Worm (Caenorhabditis elegans) whole organism, early embryonic: ENCODE results near the gene lntl-1.

ENCODE experiments used
- F13C5.2 ChIP-seq: sonication (generic microtip); optimal IDR thresholded peaks from 2 replicates; lab custom pipeline; 2017; ENCODE audit warnings: mild to moderate bottlenecking, missing genetic modification characterization, inconsistent platforms, missing compliant biosample characterization
- aly-1 ChIP-seq: sonication (generic microtip); optimal IDR thresholded peaks from 2 replicates; lab custom pipeline; 2016; ENCODE audit warnings: missing genetic modification characterization, missing compliant biosample characterization
- ama-1 ChIP-seq: fragments of 150-350 bp; optimal IDR thresholded peaks from 2 replicates; lab custom pipeline; 2014
- ceh-13 ChIP-seq: fragments of 200-800 bp; sonication (Bioruptor generic); optimal IDR thresholded peaks from 2 replicates; lab custom pipeline; 2018; ENCODE audit warnings: mild to moderate bottlenecking, missing genetic modification characterization, missing compliant biosample characterization
- ceh-36 ChIP-seq: sonication (generic microtip); optimal IDR thresholded peaks from 2 replicates; lab custom pipeline; 2016; ENCODE audit warnings: missing genetic modification characterization, inconsistent platforms, missing compliant biosample characterization
- flt-1 ChIP-seq: fragments of 200-800 bp; sonication (Bioruptor generic); IDR thresholded peaks from 2 replicates; pipeline ENCODE4 v1.3.6; 2022; ENCODE audit warnings: missing genetic modification characterization, missing compliant biosample characterization
- hmg-4 ChIP-seq: fragments of 200-800 bp; sonication (Bioruptor generic); optimal IDR thresholded peaks from 2 replicates; lab custom pipeline; 2018; ENCODE audit warnings: mild to moderate bottlenecking, missing genetic modification characterization, missing compliant biosample characterization
- pes-1 ChIP-seq: fragments of 200-800 bp; sonication (Bioruptor generic); IDR thresholded peaks from 2 replicates; pipeline ENCODE4 v1.3.6; 2022; ENCODE audit warnings: missing genetic modification reagents, missing genetic modification characterization, missing compliant biosample characterization
- scrt-1 ChIP-seq: fragments of 200-800 bp; sonication (Bioruptor generic); IDR thresholded peaks from 2 replicates; pipeline ENCODE4 v1.3.6; 2022; ENCODE audit warnings: missing genetic modification characterization, missing compliant biosample characterization
- sea-1 ChIP-seq: fragments of 200-800 bp; sonication (Bioruptor generic); conservative IDR thresholded peaks from 2 replicates; pipeline ENCODE4 v1.3.6; 2022; ENCODE audit warnings: missing genetic modification characterization, missing compliant biosample characterization
- tbx-37 ChIP-seq: fragments of 200-800 bp; sonication (Bioruptor generic); conservative IDR thresholded peaks from 2 replicates; pipeline ENCODE4 v1.3.6; 2022; ENCODE audit warnings: missing genetic modification reagents, missing genetic modification characterization, missing compliant biosample characterization

ce11 chrIV:5839178-5839577 is 32.3 kb upstream of the lntl-1 start, which contains the start of gene C06E7.2:
- TF ChIP-seq ama-1 (lab: Kevin White, UChicago) (no peak), scrt-1 (GFP tag; lab: Robert Waterston, UW) (no peak), flt-1 (GFP tag; lab: Robert Waterston, UW) (no peak), tbx-37 (GFP tag; lab: Robert Waterston, UW) (no peak), F13C5.2 (tag; lab: Kevin White, UChicago) (no peak), ceh-13 (GFP tag; lab: Kevin White, UChicago) (no peak), aly-1 (tag; lab: Kevin White, UChicago) (no peak), pes-1 (no peak), ceh-36 (no peak), sea-1 (GFP tag; lab: Robert Waterston, UW) (no peak), hmg-4 (GFP tag; lab: Kevin White, UChicago) (no peak)
